ENCODE assay signal across 2 fruit fly cellular contexts in genomic region chr3R:31247281-31247995, dm6.
TF ChIP-seq lines count a peak whose summit lies in the region.

No protein-coding gene starts in this region.

TF ChIP-seq in whole organism, embryonic, 481 proteins besides CTCF, POLR2A, EP300 and RAD21 (continued from another document and continues in another):
- TF ChIP-seq odd (GFP tag; optimal IDR thresholded peaks at IDR 0.05; lab: Kevin White, UChicago), result peak; percentile 45
- peak; percentile 25 for TF ChIP-seq CG6683 (GFP tag; optimal IDR thresholded peaks at IDR 0.05; lab: Kevin White, UChicago)
- peak; percentile 58 for TF ChIP-seq CG10543 (GFP tag; optimal IDR thresholded peaks at IDR 0.05; lab: Kevin White, UChicago)
- TF ChIP-seq CG8924 (tag; optimal IDR thresholded peaks at IDR 0.05; lab: Kevin White, UChicago), result peak; percentile 83
- TF ChIP-seq CG1602 (GFP tag; optimal IDR thresholded peaks at IDR 0.05; lab: Kevin White, UChicago), result peak; percentile 57
- TF ChIP-seq sob (GFP tag; IDR thresholded peaks at IDR 0.05; lab: Robert Waterston, UW), result peak; percentile 77
- peak; percentile 95 for TF ChIP-seq sens (GFP tag; lab: Kevin White, UChicago)
- peak; percentile 83 for TF ChIP-seq nerfin-1 (tag; optimal IDR thresholded peaks at IDR 0.05; lab: Kevin White, UChicago)
- TF ChIP-seq NfI (GFP tag; optimal IDR thresholded peaks at IDR 0.05; lab: Kevin White, UChicago), result peak; percentile 46
- TF ChIP-seq Hr78 (GFP tag; optimal IDR thresholded peaks at IDR 0.05; lab: Kevin White, UChicago), result peak in 1 of 2 experiments; percentile 42
- TF ChIP-seq CG7928 (GFP tag; optimal IDR thresholded peaks at IDR 0.05; lab: Kevin White, UChicago), result no peak
- no peak for TF ChIP-seq C15 (GFP tag; IDR thresholded peaks at IDR 0.05; lab: Robert Waterston, UW)
- TF ChIP-seq her (GFP tag; optimal IDR thresholded peaks at IDR 0.05; lab: Kevin White, UChicago), result peak; percentile 45
- peak; percentile 70 for TF ChIP-seq CG16863 (GFP tag; optimal IDR thresholded peaks at IDR 0.05; lab: Kevin White, UChicago)
- peak; percentile 65 for TF ChIP-seq CG10209 (GFP tag; optimal IDR thresholded peaks at IDR 0.05; lab: Kevin White, UChicago)
- no peak for TF ChIP-seq CG13287 (GFP tag; IDR thresholded peaks at IDR 0.05; lab: Robert Waterston, UW; ENCODE audit: partially characterized antibody)
- no peak for TF ChIP-seq br (optimal IDR thresholded peaks at IDR 0.05; lab: Kevin White, UChicago)
- TF ChIP-seq CG8765 (GFP tag; IDR thresholded peaks at IDR 0.05; lab: Robert Waterston, UW), result no peak
- no peak for TF ChIP-seq zen2 (GFP tag; IDR thresholded peaks at IDR 0.05; lab: Robert Waterston, UW; ENCODE audit: partially characterized antibody)
- peak; percentile 71 for TF ChIP-seq CG11723 (GFP tag; optimal IDR thresholded peaks at IDR 0.05; lab: Kevin White, UChicago)
- TF ChIP-seq inv (GFP tag; IDR thresholded peaks at IDR 0.05; lab: Robert Waterston, UW; ENCODE audit: partially characterized antibody), result no peak
- TF ChIP-seq CG10366 (GFP tag; IDR thresholded peaks at IDR 0.05; lab: Robert Waterston, UW), result peak; percentile 73
- TF ChIP-seq CG3281 (GFP tag; optimal IDR thresholded peaks at IDR 0.05; lab: Kevin White, UChicago), result peak; percentile 40
- no peak for TF ChIP-seq pan (optimal IDR thresholded peaks at IDR 0.05; lab: Kevin White, UChicago)
- TF ChIP-seq pan (GFP tag; optimal IDR thresholded peaks at IDR 0.05 in 1 of 2, IDR thresholded peaks at IDR 0.05 in 1 of 2), result peak in 1 of 2 experiments; percentile 85
- peak; percentile 56 for TF ChIP-seq CG9817 (tag; optimal IDR thresholded peaks at IDR 0.05; lab: Kevin White, UChicago)
- TF ChIP-seq Asciz (GFP tag; optimal IDR thresholded peaks at IDR 0.05; lab: Kevin White, UChicago), result peak; percentile 62
- peak; percentile 80 for TF ChIP-seq CG13296 (GFP tag; optimal IDR thresholded peaks at IDR 0.05; lab: Kevin White, UChicago)
- TF ChIP-seq knrl (GFP tag; IDR thresholded peaks at IDR 0.05; lab: Robert Waterston, UW; ENCODE audit: partially characterized antibody), result no peak
- peak; percentile 64 for TF ChIP-seq CG7357 (GFP tag; IDR thresholded peaks at IDR 0.05; lab: Robert Waterston, UW)
- TF ChIP-seq CG16813 (GFP tag; IDR thresholded peaks at IDR 0.05; lab: Robert Waterston, UW; ENCODE audit: partially characterized antibody), result no peak
- TF ChIP-seq ind (GFP tag; optimal IDR thresholded peaks at IDR 0.05; lab: Kevin White, UChicago), result peak; percentile 77
- TF ChIP-seq CG18764 (GFP tag; optimal IDR thresholded peaks at IDR 0.05; lab: Kevin White, UChicago), result peak; percentile 59
- TF ChIP-seq Ssrp (tag; optimal IDR thresholded peaks at IDR 0.05; lab: Kevin White, UChicago), result peak; percentile 75
- TF ChIP-seq ttk (GFP tag; IDR thresholded peaks at IDR 0.05; lab: Robert Waterston, UW), result peak; percentile 76
- peak; percentile 19 for TF ChIP-seq CrebB (tag; optimal IDR thresholded peaks at IDR 0.05; lab: Kevin White, UChicago)
- TF ChIP-seq CG16779 (GFP tag; IDR thresholded peaks at IDR 0.05; lab: Robert Waterston, UW), result no peak
- TF ChIP-seq Oaz (GFP tag; IDR thresholded peaks at IDR 0.05; lab: Robert Waterston, UW), result peak; percentile 72
- no peak for TF ChIP-seq CG9215 (GFP tag; IDR thresholded peaks at IDR 0.05; lab: Robert Waterston, UW)
- TF ChIP-seq z (GFP tag; IDR thresholded peaks at IDR 0.05; lab: Robert Waterston, UW), result no peak
- peak; percentile 44 for TF ChIP-seq slp2 (GFP tag; optimal IDR thresholded peaks at IDR 0.05; lab: Kevin White, UChicago)
- peak; percentile 83 for TF ChIP-seq CG7839 (tag; optimal IDR thresholded peaks at IDR 0.05; lab: Kevin White, UChicago)
- peak; percentile 81 for TF ChIP-seq CG4424 (GFP tag; optimal IDR thresholded peaks at IDR 0.05; lab: Kevin White, UChicago)
- no peak for TF ChIP-seq CG2202 (tag; optimal IDR thresholded peaks at IDR 0.05; lab: Kevin White, UChicago)
- peak; percentile 38 for TF ChIP-seq chn (GFP tag; optimal IDR thresholded peaks at IDR 0.05; lab: Kevin White, UChicago)
- peak; percentile 61 for TF ChIP-seq CG8281 (tag; optimal IDR thresholded peaks at IDR 0.05; lab: Kevin White, UChicago)
- no peak for TF ChIP-seq YL-1 (GFP tag; optimal IDR thresholded peaks at IDR 0.05; lab: Kevin White, UChicago)
- peak; percentile 2 to 85 for TF ChIP-seq Hr51 (GFP tag; optimal IDR thresholded peaks at IDR 0.05; lab: Kevin White, UChicago)
- peak; percentile 29 for TF ChIP-seq en (GFP tag; optimal IDR thresholded peaks at IDR 0.05; lab: Kevin White, UChicago)
- peak; percentile 57 for TF ChIP-seq Nf-YC (tag; optimal IDR thresholded peaks at IDR 0.05; lab: Kevin White, UChicago)
- TF ChIP-seq CG1233 (GFP tag; optimal IDR thresholded peaks at IDR 0.05; lab: Kevin White, UChicago), result peak; percentile 65
- peak; percentile 24 for TF ChIP-seq CG12155 (GFP tag; optimal IDR thresholded peaks at IDR 0.05; lab: Kevin White, UChicago)
- peak; percentile 71 for TF ChIP-seq Six4 (GFP tag; optimal IDR thresholded peaks at IDR 0.05; lab: Kevin White, UChicago)
- peak; percentile 78 for TF ChIP-seq CG11695 (GFP tag; IDR thresholded peaks at IDR 0.05; lab: Robert Waterston, UW)
- TF ChIP-seq CG12236 (GFP tag; optimal IDR thresholded peaks at IDR 0.05; lab: Kevin White, UChicago), result no peak
- peak; percentile 48; the same call in 1 of the 2 replicates for TF ChIP-seq gt (GFP tag; IDR thresholded peaks at IDR 0.05; lab: Robert Waterston, UW)
- peak; percentile 65 for TF ChIP-seq CG7372 (GFP tag; IDR thresholded peaks at IDR 0.05; lab: Robert Waterston, UW)
- peak; percentile 43; the same call in 1 of the 2 replicates for TF ChIP-seq sim (GFP tag; IDR thresholded peaks at IDR 0.05; lab: Robert Waterston, UW)
- no peak for TF ChIP-seq pzg (GFP tag; optimal IDR thresholded peaks at IDR 0.05; lab: Kevin White, UChicago)
- TF ChIP-seq CG9609 (GFP tag; optimal IDR thresholded peaks at IDR 0.05; lab: Kevin White, UChicago), result peak; percentile 52
- no peak for TF ChIP-seq CG14965 (GFP tag; optimal IDR thresholded peaks at IDR 0.05; lab: Kevin White, UChicago; ENCODE audit: borderline replicate concordance)
- peak; percentile 28 for TF ChIP-seq CG6813 (GFP tag; optimal IDR thresholded peaks at IDR 0.05; lab: Kevin White, UChicago)
- peak; percentile 62 for TF ChIP-seq lab (GFP tag; optimal IDR thresholded peaks at IDR 0.05; lab: Kevin White, UChicago)
- peak; percentile 23 for TF ChIP-seq CG6765 (GFP tag; optimal IDR thresholded peaks at IDR 0.05; lab: Kevin White, UChicago)
- TF ChIP-seq ssp (GFP tag; IDR thresholded peaks at IDR 0.05; lab: Robert Waterston, UW), result peak; percentile 70
- no peak for TF ChIP-seq Adf1 (GFP tag; IDR thresholded peaks at IDR 0.05; lab: Robert Waterston, UW)

TF ChIP-seq in whole organism, prepupa, 60 proteins besides CTCF, POLR2A, EP300 and RAD21 (continued from another document):
- TF ChIP-seq achi (GFP tag; optimal IDR thresholded peaks at IDR 0.05; lab: Kevin White, UChicago) (peak; percentile 73), CG9139 (GFP tag; optimal IDR thresholded peaks at IDR 0.05; lab: Kevin White, UChicago) (no peak), Gug (GFP tag; IDR thresholded peaks at IDR 0.05; lab: Robert Waterston, UW) (no peak), esn (GFP tag; optimal IDR thresholded peaks at IDR 0.05; lab: Kevin White, UChicago) (peak; percentile 80), lz (GFP tag; optimal IDR thresholded peaks at IDR 0.05; lab: Kevin White, UChicago) (peak; percentile 72), CG10631 (GFP tag; optimal IDR thresholded peaks at IDR 0.05; lab: Kevin White, UChicago) (peak; percentile 16), CG1621 (tag; optimal IDR thresholded peaks at IDR 0.05; lab: Kevin White, UChicago) (no peak), Ets21C (GFP tag; optimal IDR thresholded peaks at IDR 0.05; lab: Kevin White, UChicago) (peak; percentile 73), Eip93F (GFP tag; optimal IDR thresholded peaks at IDR 0.05; lab: Kevin White, UChicago) (peak; percentile 56), CG6276 (GFP tag; optimal IDR thresholded peaks at IDR 0.05; lab: Kevin White, UChicago) (peak; percentile 81), svp (GFP tag; lab: Kevin White, UChicago) (peak; percentile 93), acj6 (GFP tag; optimal IDR thresholded peaks at IDR 0.05; lab: Kevin White, UChicago) (peak; percentile 68), ss (GFP tag; optimal IDR thresholded peaks at IDR 0.05; lab: Kevin White, UChicago) (no peak), CG10669 (GFP tag; optimal IDR thresholded peaks at IDR 0.05; lab: Kevin White, UChicago) (no peak), Ets96B (tag; optimal IDR thresholded peaks at IDR 0.05; lab: Kevin White, UChicago) (no peak), CG8632 (GFP tag; optimal IDR thresholded peaks at IDR 0.05; lab: Kevin White, UChicago) (peak; percentile 73), CG11762 (GFP tag; optimal IDR thresholded peaks at IDR 0.05; lab: Kevin White, UChicago; ENCODE audit: insufficient read depth) (peak; percentile 53), CG31627 (GFP tag; optimal IDR thresholded peaks at IDR 0.05; lab: Kevin White, UChicago) (peak; percentile 77), Hr39 (GFP tag; optimal IDR thresholded peaks at IDR 0.05; lab: Kevin White, UChicago) (peak; percentile 77), eg (GFP tag; IDR thresholded peaks at IDR 0.05; lab: Robert Waterston, UW) (peak; percentile 60; the same call in 2 of the 3 replicates), CG8319 (GFP tag; optimal IDR thresholded peaks at IDR 0.05; lab: Kevin White, UChicago) (peak; percentile 61), pdm3 (GFP tag; optimal IDR thresholded peaks at IDR 0.05; lab: Kevin White, UChicago) (peak; percentile 69), Eip78C (GFP tag; lab: Kevin White, UChicago) (peak; percentile 93), CG16779 (tag; optimal IDR thresholded peaks at IDR 0.05; lab: Kevin White, UChicago) (no peak), CG34406 (GFP tag; optimal IDR thresholded peaks at IDR 0.05; lab: Kevin White, UChicago) (peak; percentile 77), Blimp-1 (GFP tag; optimal IDR thresholded peaks at IDR 0.05; lab: Kevin White, UChicago) (no peak), Eip75B (GFP tag; optimal IDR thresholded peaks at IDR 0.05; lab: Kevin White, UChicago) (peak; percentile 38), spab (GFP tag; optimal IDR thresholded peaks at IDR 0.05; lab: Kevin White, UChicago) (no peak), topi (GFP tag; optimal IDR thresholded peaks at IDR 0.05; lab: Kevin White, UChicago) (peak; percentile 82), CG4318 (GFP tag; optimal IDR thresholded peaks at IDR 0.05; lab: Kevin White, UChicago) (no peak), salr (GFP tag; optimal IDR thresholded peaks at IDR 0.05; lab: Kevin White, UChicago) (no peak), OdsH (GFP tag; optimal IDR thresholded peaks at IDR 0.05; lab: Kevin White, UChicago) (peak; percentile 68), vri (GFP tag; optimal IDR thresholded peaks at IDR 0.05; lab: Kevin White, UChicago) (no peak), cyc (GFP tag; optimal IDR thresholded peaks at IDR 0.05; lab: Kevin White, UChicago) (peak; percentile 81), CG32006 (GFP tag; optimal IDR thresholded peaks at IDR 0.05; lab: Kevin White, UChicago) (peak; percentile 46), Lpt (GFP tag; optimal IDR thresholded peaks at IDR 0.05; lab: Kevin White, UChicago) (peak; percentile 6), CG3032 (tag; optimal IDR thresholded peaks at IDR 0.05; lab: Kevin White, UChicago) (no peak)
